Worm (Caenorhabditis elegans): Measurements from ENCODE around the gene ufd-1.

Gene ufd-1

DNA sequence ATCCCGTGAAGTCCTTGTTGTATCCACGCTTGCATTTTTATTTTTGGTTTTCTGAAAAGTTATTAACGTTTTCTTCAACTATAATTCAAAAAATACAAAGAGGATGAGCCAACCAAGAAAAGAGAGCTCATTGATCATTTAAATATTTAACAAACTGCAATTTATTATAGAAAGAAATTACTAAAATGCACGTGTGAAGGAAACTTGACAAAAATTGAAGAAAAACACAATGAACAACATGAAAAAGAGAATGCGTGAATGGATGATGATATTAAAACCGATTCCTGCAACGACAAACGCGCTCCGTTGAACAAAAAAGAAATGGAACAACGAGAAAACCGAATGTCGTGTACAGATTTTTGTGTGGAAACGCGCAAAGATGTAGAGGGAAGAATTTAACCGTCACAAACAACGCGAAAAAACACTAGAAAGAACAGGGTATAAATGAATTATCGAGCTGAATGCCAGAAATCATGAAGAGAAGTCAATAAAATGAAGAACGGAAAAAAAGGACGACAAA lies at the start of gene ufd-1:
TSS of gene ufd-1 (minus strand) at position 51 of the 520 bp plus-strand sequence.
- TF ChIP-seq W03F9.2 (tag; optimal IDR thresholded peaks at IDR 0.05) (no peak), dao-5 (tag; optimal IDR thresholded peaks at IDR 0.05) (no peak), him-1 (tag; optimal IDR thresholded peaks at IDR 0.05) (no peak)

- no peak for TF ChIP-seq dao-5 (tag; optimal IDR thresholded peaks at IDR 0.05)
- TF ChIP-seq him-1 (tag; optimal IDR thresholded peaks at IDR 0.05): no peak
- TF ChIP-seq W03F9.2 (tag; optimal IDR thresholded peaks at IDR 0.05): no peak
These were observed 49.1 kb upstream of the ufd-1 start, which contains the start of gene thn-1 for ce11 chrIV:12379784-12380183. Gene thn-1 (plus strand): TSS chrIV:12380084.

- TF ChIP-seq him-1 (tag; optimal IDR thresholded peaks at IDR 0.05) (no peak), W03F9.2 (tag; optimal IDR thresholded peaks at IDR 0.05) (no peak), dao-5 (tag; optimal IDR thresholded peaks at IDR 0.05) (no peak)
These were observed 48.2 kb upstream of the ufd-1 start for ce11 chrIV:12378919-12379318.

DNA sequence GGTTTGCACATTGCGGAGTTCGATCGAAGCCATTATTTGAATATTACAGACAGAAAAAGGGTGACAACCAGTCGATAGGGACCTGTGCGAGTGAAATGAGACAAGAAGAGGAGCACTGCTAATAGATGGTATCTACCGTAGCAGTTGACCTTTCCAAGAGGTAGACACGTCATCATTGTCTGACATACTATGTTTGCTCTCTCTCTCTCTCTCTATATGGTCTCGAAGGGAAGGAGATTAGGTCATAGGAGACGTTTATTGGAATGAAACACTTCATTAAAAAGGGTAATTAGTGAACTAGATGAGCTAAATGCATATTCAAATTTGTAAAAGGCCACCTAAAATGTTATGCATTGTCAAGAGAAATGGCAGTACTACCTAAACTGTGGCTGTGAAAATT lies 45.3 kb upstream of the ufd-1 start, which contains the start of gene atz-1:
TSS of gene atz-1 (minus strand) at position 101 of the 400 bp plus-strand sequence.
- no peak for TF ChIP-seq dao-5 (tag; optimal IDR thresholded peaks at IDR 0.05)
- TF ChIP-seq him-1 (tag; optimal IDR thresholded peaks at IDR 0.05): no peak
- no peak for TF ChIP-seq W03F9.2 (tag; optimal IDR thresholded peaks at IDR 0.05)

ce11 chrIV:12371879-12372278 lies 41.2 kb upstream of the ufd-1 start, which contains the start of gene wdr-46:
Gene wdr-46 (plus strand): TSS chrIV:12372253.
- TF ChIP-seq W03F9.2 (tag; optimal IDR thresholded peaks at IDR 0.05): peak; percentile 86
- TF ChIP-seq him-1 (tag; optimal IDR thresholded peaks at IDR 0.05): peak; percentile 70
- no peak for TF ChIP-seq dao-5 (tag; optimal IDR thresholded peaks at IDR 0.05)

ce11 chrIV:12371340-12371739 lies 40.6 kb upstream of the ufd-1 start:
- no peak for TF ChIP-seq him-1 (tag; optimal IDR thresholded peaks at IDR 0.05)
- TF ChIP-seq W03F9.2 (tag; optimal IDR thresholded peaks at IDR 0.05): no peak
- TF ChIP-seq dao-5 (tag; optimal IDR thresholded peaks at IDR 0.05): no peak

DNA sequence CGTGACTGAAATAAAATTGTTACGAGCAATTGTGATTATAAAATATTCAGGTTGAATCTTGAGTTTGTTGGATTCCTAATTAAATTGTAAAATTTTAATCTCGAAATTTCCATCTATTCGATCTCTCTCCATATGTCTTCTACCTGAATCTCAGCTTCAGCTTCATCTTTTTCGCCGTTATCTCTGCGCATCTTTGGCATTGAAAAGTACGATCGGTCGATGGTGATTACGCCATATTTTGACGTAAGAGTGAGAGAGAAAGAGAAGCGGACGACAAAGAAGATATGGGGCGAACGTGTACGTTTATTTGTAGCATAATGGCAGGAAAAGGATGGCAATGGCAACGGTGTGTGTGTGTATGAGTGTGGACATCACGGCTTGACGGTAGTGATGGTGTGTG lies 35.9 kb upstream of the ufd-1 start:
- TF ChIP-seq W03F9.2 (tag; optimal IDR thresholded peaks at IDR 0.05) (no peak), him-1 (tag; optimal IDR thresholded peaks at IDR 0.05) (no peak), dao-5 (tag; optimal IDR thresholded peaks at IDR 0.05) (no peak)

ce11 chrIV:12364964-12365363 lies 34.3 kb upstream of the ufd-1 start:
- TF ChIP-seq dao-5 (tag; optimal IDR thresholded peaks at IDR 0.05): no peak
- no peak for TF ChIP-seq him-1 (tag; optimal IDR thresholded peaks at IDR 0.05)
- no peak for TF ChIP-seq W03F9.2 (tag; optimal IDR thresholded peaks at IDR 0.05)

DNA sequence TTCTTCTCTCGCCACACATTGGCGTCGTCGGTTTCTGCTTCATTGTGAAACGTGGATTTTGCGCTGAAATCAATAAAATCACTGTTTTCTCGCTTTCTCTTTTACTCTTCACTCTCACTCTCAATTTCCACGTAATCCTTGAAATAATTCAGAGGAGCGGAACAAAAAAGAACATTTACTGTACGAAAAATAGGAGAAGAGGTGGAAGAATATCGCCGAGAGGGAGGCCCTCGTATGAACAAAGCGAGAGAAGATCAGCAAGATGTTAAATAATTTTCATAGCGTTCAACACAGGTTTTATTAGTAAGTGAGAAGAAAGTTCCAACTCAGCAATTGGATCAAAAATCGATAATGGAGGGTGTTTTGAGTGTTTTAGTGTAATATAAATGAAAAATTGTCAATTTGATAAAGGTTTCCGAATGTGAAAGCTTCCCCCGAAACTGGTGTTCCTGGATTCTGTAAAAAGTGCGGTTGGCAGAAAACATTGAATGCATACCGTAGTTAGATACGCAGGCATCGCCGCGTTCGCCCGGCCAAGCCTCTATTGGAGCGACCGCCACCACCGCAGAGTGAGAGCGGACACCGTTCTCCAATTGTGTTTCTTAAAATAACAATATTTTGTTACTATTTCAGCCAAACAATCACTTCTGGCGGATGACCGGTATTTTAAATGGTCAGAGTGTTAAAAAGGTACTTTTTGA lies 30.9 kb upstream of the ufd-1 start, which contains the start of the genes ccr-4 and ZC518.8:
TSS of gene ccr-4 (plus strand) at position 151 of the 701 bp plus-strand sequence.
TSS of gene ZC518.8 (minus strand) at position 517 of the 701 bp plus-strand sequence.
- TF ChIP-seq W03F9.2 (tag; optimal IDR thresholded peaks at IDR 0.05) (no peak), him-1 (tag; optimal IDR thresholded peaks at IDR 0.05) (no peak), dao-5 (tag; optimal IDR thresholded peaks at IDR 0.05) (no peak)

- TF ChIP-seq W03F9.2 (tag; optimal IDR thresholded peaks at IDR 0.05) (no peak), him-1 (tag; optimal IDR thresholded peaks at IDR 0.05) (no peak), dao-5 (tag; optimal IDR thresholded peaks at IDR 0.05) (no peak)
These were observed 30.1 kb upstream of the ufd-1 start, which contains the start of gene sec-24.2 for ce11 chrIV:12360742-12361195. Gene sec-24.2 (minus strand): TSS chrIV:12360792.

DNA sequence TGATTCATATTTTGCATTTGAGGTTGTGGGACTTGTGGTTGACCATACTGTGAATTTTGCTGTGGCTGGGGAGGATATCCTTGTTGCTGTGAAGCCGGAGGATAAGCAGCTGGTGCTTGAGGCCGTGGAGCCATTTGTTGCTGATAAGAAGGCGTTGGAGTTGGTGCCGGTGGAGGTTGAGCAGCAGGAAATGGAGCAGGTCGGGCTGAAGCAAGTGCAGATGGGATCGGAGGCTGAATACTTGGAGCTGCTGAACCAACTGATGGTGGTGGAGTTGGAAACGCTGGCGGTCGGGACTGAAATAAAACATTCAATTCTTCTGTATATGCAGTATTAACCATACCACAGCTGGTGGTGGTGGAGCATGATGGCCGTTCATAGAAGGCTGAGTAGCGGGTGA lies 29.3 kb upstream of the ufd-1 start:
- no peak for TF ChIP-seq dao-5 (tag; optimal IDR thresholded peaks at IDR 0.05)
- TF ChIP-seq him-1 (tag; optimal IDR thresholded peaks at IDR 0.05): no peak
- TF ChIP-seq W03F9.2 (tag; optimal IDR thresholded peaks at IDR 0.05): no peak

- TF ChIP-seq W03F9.2 (tag; optimal IDR thresholded peaks at IDR 0.05): no peak
- no peak for TF ChIP-seq him-1 (tag; optimal IDR thresholded peaks at IDR 0.05)
- no peak for TF ChIP-seq dao-5 (tag; optimal IDR thresholded peaks at IDR 0.05)
These were observed 19.5 kb upstream of the ufd-1 start for ce11 chrIV:12350235-12350634.

- TF ChIP-seq him-1 (tag; optimal IDR thresholded peaks at IDR 0.05) (no peak), W03F9.2 (tag; optimal IDR thresholded peaks at IDR 0.05) (no peak), dao-5 (tag; optimal IDR thresholded peaks at IDR 0.05) (no peak)
These were observed 18.9 kb upstream of the ufd-1 start, which contains the start of gene best-22 for ce11 chrIV:12349639-12350038. Gene best-22 (plus strand): TSS chrIV:12349939.

DNA sequence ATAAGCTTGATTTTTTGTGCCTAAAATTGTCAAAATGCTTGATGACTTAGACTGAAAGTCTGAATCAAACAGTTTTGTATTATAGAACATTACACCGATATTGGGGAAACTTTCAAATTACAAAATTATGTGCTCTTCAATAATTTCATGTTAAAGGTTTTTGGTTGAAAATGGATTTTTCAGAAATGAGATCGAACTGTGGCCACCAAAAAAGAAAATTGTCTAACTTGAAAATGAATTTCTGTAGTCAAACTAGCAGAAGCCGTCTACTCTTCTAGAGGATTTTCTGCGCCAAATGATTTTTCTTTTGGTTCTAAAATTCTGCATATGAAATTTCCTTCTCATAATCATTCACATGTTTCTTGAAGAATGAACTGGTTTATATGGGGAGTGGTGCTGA lies 10.2 kb upstream of the ufd-1 start:
- TF ChIP-seq W03F9.2 (tag; optimal IDR thresholded peaks at IDR 0.05) (no peak), dao-5 (tag; optimal IDR thresholded peaks at IDR 0.05) (no peak), him-1 (tag; optimal IDR thresholded peaks at IDR 0.05) (no peak)
